Worm (Caenorhabditis elegans): Measurements from ENCODE around the gene C25D7.5.

- TF ChIP-seq nhr-237 (tag; optimal IDR thresholded peaks at IDR 0.05) (no peak), mdl-1 (tag; optimal IDR thresholded peaks at IDR 0.05) (no peak), nhr-42 (GFP tag; IDR thresholded peaks at IDR 0.05) (no peak), unc-39 (tag; optimal IDR thresholded peaks at IDR 0.05) (no peak), nhr-25 (tag; optimal IDR thresholded peaks at IDR 0.05; ENCODE audit: borderline replicate concordance, insufficient read depth) (no peak), pha-4 (GFP tag; IDR thresholded peaks at IDR 0.05) (no peak), pha-4 (tag; optimal IDR thresholded peaks at IDR 0.05) (no peak), aly-2 (tag; optimal IDR thresholded peaks at IDR 0.05) (no peak), zip-11 (GFP tag; IDR thresholded peaks at IDR 0.05) (no peak), unc-130 (GFP tag; optimal IDR thresholded peaks at IDR 0.05) (peak; percentile 36), skn-1 (tag; optimal IDR thresholded peaks at IDR 0.05) (no peak), dmd-8 (GFP tag; IDR thresholded peaks at IDR 0.05) (no peak), fos-1 (tag; optimal IDR thresholded peaks at IDR 0.05) (no peak), daf-12 (tag; optimal IDR thresholded peaks at IDR 0.05) (no peak), egl-27 (tag; optimal IDR thresholded peaks at IDR 0.05) (no peak)
Measured at ce11 chrV:15028896-15029519, 23.4 kb upstream of the C25D7.5 start, which contains the start of gene F14H8.8.
